Worm (Caenorhabditis elegans): ENCODE measurements around the gene Y53F4A.2.

The Y53F4A.2 gene

ce11 chrII:14838596-14839215 lies 38.2 kb downstream of the Y53F4A.2 start:
- TF ChIP-seq flt-1 (GFP tag; IDR thresholded peaks at IDR 0.05) (no peak), ztf-29 (GFP tag; IDR thresholded peaks at IDR 0.05) (no peak), med-1 (GFP tag; optimal IDR thresholded peaks at IDR 0.05; ENCODE audit: insufficient read depth) (no peak), klf-2 (GFP tag; conservative IDR thresholded peaks at IDR 0.05) (no peak), T22C8.4 (GFP tag; IDR thresholded peaks at IDR 0.05) (no peak)

- no peak for TF ChIP-seq tab-1 (GFP tag; IDR thresholded peaks at IDR 0.05)
- TF ChIP-seq klf-2 (GFP tag; conservative IDR thresholded peaks at IDR 0.05): no peak
- no peak for TF ChIP-seq cog-1 (tag; optimal IDR thresholded peaks at IDR 0.05)
- TF ChIP-seq T22C8.4 (GFP tag; IDR thresholded peaks at IDR 0.05): no peak
- no peak for TF ChIP-seq med-1 (GFP tag; optimal IDR thresholded peaks at IDR 0.05; ENCODE audit: insufficient read depth)
- no peak for TF ChIP-seq ref-1 (GFP tag; conservative IDR thresholded peaks at IDR 0.05)
- no peak for TF ChIP-seq flt-1 (GFP tag; IDR thresholded peaks at IDR 0.05)
These were observed 44.9 kb downstream of the Y53F4A.2 start for ce11 chrII:14832055-14832454.

Data from whole organism, midembryonic.